Worm (Caenorhabditis elegans) whole organism, L4 larva: Measurements from ENCODE around the gene atf-4.

Experiments
- F26F4.8 ChIP-seq: fragments of 200-800 bp; sonication (Bioruptor generic); conservative IDR thresholded peaks from 2 replicates; pipeline ENCODE4 v1.3.6; 2022; ENCODE audit warnings: missing genetic modification characterization, missing compliant biosample characterization
- F37D6.2 ChIP-seq: sonication (generic microtip); optimal IDR thresholded peaks from 2 replicates; lab custom pipeline; 2016; ENCODE audit warnings: mild to moderate bottlenecking, missing genetic modification characterization, missing compliant biosample characterization
- F49E8.2 ChIP-seq: sonication (generic microtip); optimal IDR thresholded peaks from 2 replicates; lab custom pipeline; 2016; ENCODE audit warnings: missing compliant biosample characterization, mild to moderate bottlenecking, missing genetic modification characterization, borderline replicate concordance
- Y105C5A.15 ChIP-seq: fragments of 200-800 bp; sonication (Bioruptor generic); IDR thresholded peaks from 2 replicates; pipeline ENCODE4 v1.3.6; 2022; ENCODE audit warnings: missing genetic modification characterization, missing compliant biosample characterization
- Y75B8A.6 ChIP-seq: fragments of 200-800 bp; sonication (Bioruptor generic); IDR thresholded peaks from 2 replicates; pipeline ENCODE4 v1.3.6; 2022; ENCODE audit warnings: missing genetic modification reagents, missing genetic modification characterization, missing compliant biosample characterization
- ZK337.2 ChIP-seq: fragments of 200-800 bp; sonication (Bioruptor generic); IDR thresholded peaks from 2 replicates; pipeline ENCODE4 v1.3.6; 2022; ENCODE audit warnings: missing genetic modification reagents, missing genetic modification characterization, missing compliant biosample characterization
- ZK546.5 ChIP-seq, 2 experiments: sonication (generic microtip); optimal IDR thresholded peaks; 2 replicates each; lab custom pipeline; 2017; ENCODE audit warnings: missing biosample characterization in 2 of 2, missing genetic modification characterization in 2 of 2
- aly-2 ChIP-seq: sonication (generic microtip); optimal IDR thresholded peaks from 2 replicates; lab custom pipeline; 2018; ENCODE audit warnings: missing biosample characterization, missing genetic modification characterization
- ama-1 ChIP-seq: fragments of 150-350 bp; optimal IDR thresholded peaks from 2 replicates; lab custom pipeline; 2014; ENCODE audit warnings: inconsistent platforms, mixed read lengths
- attf-4 ChIP-seq: sonication (generic microtip); optimal IDR thresholded peaks from 3 replicates; lab custom pipeline; 2017; ENCODE audit warnings: missing biosample characterization, missing genetic modification characterization
- ceh-62 ChIP-seq: sonication (generic microtip); optimal IDR thresholded peaks from 2 replicates; lab custom pipeline; 2017; ENCODE audit warnings: missing biosample characterization, missing genetic modification characterization
- cey-2 ChIP-seq: sonication (generic microtip); optimal IDR thresholded peaks from 3 replicates; lab custom pipeline; 2017; ENCODE audit warnings: missing genetic modification characterization, mild to moderate bottlenecking, missing compliant biosample characterization, antibody characterized with exemption, borderline replicate concordance; ENCODE audit not compliant: insufficient read depth
- daf-12 ChIP-seq: fragments of 150-350 bp; optimal IDR thresholded peaks from 2 replicates; lab custom pipeline; 2014; ENCODE audit warnings: missing biosample characterization, missing genetic modification reagents, missing genetic modification characterization
- daf-8 ChIP-seq: fragments of 200-800 bp; sonication (Bioruptor generic); IDR thresholded peaks from 2 replicates; pipeline ENCODE4 v1.3.6; 2022; ENCODE audit warnings: missing genetic modification characterization, missing compliant biosample characterization
- dmd-8 ChIP-seq: fragments of 200-800 bp; sonication (Bioruptor generic); IDR thresholded peaks from 2 replicates; pipeline ENCODE4 v1.3.6; 2022; ENCODE audit warnings: missing genetic modification characterization, missing compliant biosample characterization
- dmd-9 ChIP-seq: fragments of 200-800 bp; sonication (Bioruptor generic); IDR thresholded peaks from 2 replicates; pipeline ENCODE4 v1.3.6; 2022; ENCODE audit warnings: missing genetic modification reagents, missing genetic modification characterization, missing compliant biosample characterization
- dpl-1 ChIP-seq: fragments of 150-350 bp; optimal IDR thresholded peaks from 2 replicates; lab custom pipeline; 2014; ENCODE audit warnings: missing biosample characterization, missing genetic modification reagents, missing genetic modification characterization
- dve-1 ChIP-seq: sonication (generic microtip); optimal IDR thresholded peaks from 2 replicates; lab custom pipeline; 2017; ENCODE audit warnings: antibody characterized with exemption, mild to moderate bottlenecking, missing genetic modification characterization, missing compliant biosample characterization; ENCODE audit not compliant: insufficient read depth
- egl-27 ChIP-seq: sonication (generic microtip); optimal IDR thresholded peaks from 3 replicates; lab custom pipeline; 2017; ENCODE audit warnings: missing biosample characterization, missing genetic modification reagents, missing genetic modification characterization
- egl-43 ChIP-seq: fragments of 200-800 bp; sonication (Bioruptor generic); IDR thresholded peaks from 2 replicates; pipeline ENCODE4 v1.3.6; 2022; ENCODE audit warnings: missing genetic modification reagents, missing genetic modification characterization, missing compliant biosample characterization
- fkh-10 ChIP-seq: fragments of 150-350 bp; optimal IDR thresholded peaks from 2 replicates; lab custom pipeline; 2014; ENCODE audit warnings: missing biosample characterization, missing genetic modification reagents, missing genetic modification characterization
- hlh-11 ChIP-seq: fragments of 200-800 bp; sonication (Bioruptor generic); optimal IDR thresholded peaks from 2 replicates; lab custom pipeline; 2018; ENCODE audit warnings: mild to moderate bottlenecking, missing genetic modification characterization, missing compliant biosample characterization
- hlh-30 ChIP-seq: sonication (generic microtip); optimal IDR thresholded peaks from 2 replicates; lab custom pipeline; 2017; ENCODE audit warnings: antibody characterized with exemption, mild to moderate bottlenecking, missing genetic modification characterization, missing compliant biosample characterization; ENCODE audit not compliant: insufficient read depth
- jun-1 ChIP-seq: fragments of 150-350 bp; optimal IDR thresholded peaks from 2 replicates; lab custom pipeline; 2014; ENCODE audit warnings: missing biosample characterization, missing genetic modification reagents, missing genetic modification characterization
- lsy-2 ChIP-seq, 2 experiments: fragments of 150-350 bp in 1 of 2; sonication (generic microtip) in 1 of 2; optimal IDR thresholded peaks; 2 replicates each; lab custom pipeline; 2014 to 2017; ENCODE audit warnings: missing biosample characterization in 2 of 2, missing genetic modification characterization in 2 of 2
- mdt-29 ChIP-seq: fragments of 200-800 bp; sonication (Bioruptor generic); IDR thresholded peaks from 2 replicates; pipeline ENCODE4 v1.3.6; 2022; ENCODE audit warnings: missing genetic modification reagents, missing genetic modification characterization, missing compliant biosample characterization
- mep-1 ChIP-seq: fragments of 150-350 bp; sonication (generic microtip); optimal IDR thresholded peaks from 3 replicates; lab custom pipeline; 2014; ENCODE audit warnings: missing biosample characterization, missing genetic modification characterization
- mes-2 ChIP-seq: sonication (generic microtip); optimal IDR thresholded peaks from 2 replicates; lab custom pipeline; 2016; ENCODE audit warnings: missing genotype, mild to moderate bottlenecking, missing genetic modification characterization, missing compliant biosample characterization; ENCODE audit not compliant: poor library complexity, severe bottlenecking
- mxl-2 ChIP-seq: fragments of 200-800 bp; sonication (Bioruptor generic); conservative IDR thresholded peaks from 2 replicates; pipeline ENCODE4 v1.3.6; 2022; ENCODE audit warnings: missing genetic modification reagents, missing genetic modification characterization, missing compliant biosample characterization
- mxl-3 ChIP-seq: fragments of 200-800 bp; sonication (Bioruptor generic); optimal IDR thresholded peaks from 2 replicates; lab custom pipeline; 2018; ENCODE audit warnings: mild to moderate bottlenecking, missing genetic modification characterization, missing compliant biosample characterization
- nhr-102 ChIP-seq: sonication (generic microtip); optimal IDR thresholded peaks from 2 replicates; lab custom pipeline; 2016; ENCODE audit warnings: mild to moderate bottlenecking, missing genetic modification characterization, moderate library complexity, missing compliant biosample characterization
- nhr-11 ChIP-seq: fragments of 150-350 bp; optimal IDR thresholded peaks from 2 replicates; lab custom pipeline; 2014; ENCODE audit warnings: missing biosample characterization, missing genetic modification characterization
- nhr-111 ChIP-seq: fragments of 200-800 bp; sonication (Bioruptor generic); optimal IDR thresholded peaks from 2 replicates; lab custom pipeline; 2018; ENCODE audit warnings: mild to moderate bottlenecking, missing genetic modification characterization, missing compliant biosample characterization
- nhr-28 ChIP-seq: fragments of 150-350 bp; optimal IDR thresholded peaks from 2 replicates; lab custom pipeline; 2014; ENCODE audit warnings: missing biosample characterization, missing genetic modification characterization
- nhr-41 ChIP-seq: fragments of 200-800 bp; sonication (Bioruptor generic); IDR thresholded peaks from 2 replicates; pipeline ENCODE4 v1.3.6; 2022; ENCODE audit warnings: missing genetic modification reagents, missing genetic modification characterization, missing compliant biosample characterization
- nhr-42 ChIP-seq: fragments of 200-800 bp; sonication (Bioruptor generic); IDR thresholded peaks from 2 replicates; pipeline ENCODE4 v1.3.6; 2022; ENCODE audit warnings: missing genetic modification characterization, missing compliant biosample characterization
- pha-4 ChIP-seq, 2 experiments: fragments of 150-350 bp in 1 of 2; fragments of 200-800 bp in 1 of 2; sonication (Bioruptor generic) in 1 of 2; IDR thresholded peaks in 1 of 2; optimal IDR thresholded peaks in 1 of 2; 2 replicates each; pipeline versions ENCODE4 v1.3.6 to Lab custom; 2014 to 2022; ENCODE audit warnings: missing genetic modification characterization in 2 of 2, missing genetic modification reagents in 2 of 2, missing biosample characterization in 1 of 2, missing compliant biosample characterization in 1 of 2
- php-3 ChIP-seq: fragments of 200-800 bp; sonication (Bioruptor generic); IDR thresholded peaks from 2 replicates; pipeline ENCODE4 v1.3.6; 2022; ENCODE audit warnings: missing genetic modification reagents, missing genetic modification characterization, missing compliant biosample characterization
- pqm-1 ChIP-seq: sonication (generic microtip); optimal IDR thresholded peaks from 2 replicates; lab custom pipeline; 2017; ENCODE audit warnings: missing biosample characterization, missing genetic modification characterization
- rbr-2 ChIP-seq: sonication (generic microtip); optimal IDR thresholded peaks from 2 replicates; lab custom pipeline; 2016; ENCODE audit warnings: missing genotype, missing genetic modification characterization, missing compliant biosample characterization
- saeg-2 ChIP-seq: fragments of 200-800 bp; sonication (Bioruptor generic); IDR thresholded peaks from 2 replicates; pipeline ENCODE4 v1.3.6; 2022; ENCODE audit warnings: missing genetic modification reagents, missing genetic modification characterization, missing compliant biosample characterization
- set-16 ChIP-seq: fragments of 200-800 bp; sonication (Bioruptor generic); IDR thresholded peaks from 2 replicates; pipeline ENCODE4 v1.3.6; 2022; ENCODE audit warnings: missing genetic modification reagents, missing genetic modification characterization, missing compliant biosample characterization
- skn-1 ChIP-seq: fragments of 150-350 bp; optimal IDR thresholded peaks from 2 replicates; lab custom pipeline; 2014; ENCODE audit warnings: missing biosample characterization, missing genetic modification characterization
- snpc-4 ChIP-seq: fragments of 150-350 bp; optimal IDR thresholded peaks from 2 replicates; lab custom pipeline; 2014; ENCODE audit warnings: missing biosample characterization, missing genetic modification characterization
- spr-1 ChIP-seq: sonication (generic microtip); optimal IDR thresholded peaks from 2 replicates; lab custom pipeline; 2016; ENCODE audit warnings: mild to moderate bottlenecking, missing genetic modification characterization, missing compliant biosample characterization
- tra-1 ChIP-seq: fragments of 200-800 bp; sonication (Bioruptor generic); IDR thresholded peaks from 2 replicates; pipeline ENCODE4 v1.3.6; 2022; ENCODE audit warnings: missing genetic modification reagents, missing genetic modification characterization, missing compliant biosample characterization
- vab-7 ChIP-seq: fragments of 200-800 bp; sonication (Bioruptor generic); IDR thresholded peaks from 2 replicates; pipeline ENCODE4 v1.3.6; 2022; ENCODE audit warnings: missing genetic modification reagents, missing genetic modification characterization, missing compliant biosample characterization
- zfp-3 ChIP-seq: fragments of 200-800 bp; sonication (Bioruptor generic); conservative IDR thresholded peaks from 2 replicates; pipeline ENCODE4 v1.3.6; 2022; ENCODE audit warnings: missing genetic modification reagents, missing genetic modification characterization, missing compliant biosample characterization
- zip-11 ChIP-seq: fragments of 200-800 bp; sonication (Bioruptor generic); IDR thresholded peaks from 2 replicates; pipeline ENCODE4 v1.3.6; 2022; ENCODE audit warnings: missing genetic modification characterization, missing compliant biosample characterization
- zip-2 ChIP-seq: fragments of 150-350 bp; optimal IDR thresholded peaks from 2 replicates; lab custom pipeline; 2014; ENCODE audit warnings: missing biosample characterization, missing genetic modification characterization
- ztf-7 ChIP-seq: fragments of 150-350 bp; optimal IDR thresholded peaks from 2 replicates; lab custom pipeline; 2014; ENCODE audit warnings: missing biosample characterization, missing genetic modification characterization

Gene atf-4

ce11 chrX:14813398-14813797 lies 2.8 kb upstream of the atf-4 start (continued):
- TF ChIP-seq dmd-8 (GFP tag; lab: Robert Waterston, UW) = no peak
- no peak for TF ChIP-seq zip-11 (GFP tag; lab: Robert Waterston, UW)
- TF ChIP-seq F37D6.2 (tag; lab: Kevin White, UChicago) = peak; percentile 84
- TF ChIP-seq fkh-10 (GFP tag; lab: Kevin White, UChicago) = peak; percentile 57
- peak; percentile 77 for TF ChIP-seq rbr-2 (tag; lab: Kevin White, UChicago)
- peak; percentile 37 to 85 for TF ChIP-seq lsy-2 (tag; optimal IDR thresholded peaks at IDR 0.05; lab: Kevin White, UChicago)
- no peak for TF ChIP-seq egl-27 (tag; lab: Kevin White, UChicago)
- TF ChIP-seq php-3 (GFP tag; lab: Robert Waterston, UW) = no peak
- no peak for TF ChIP-seq daf-12 (tag; lab: Kevin White, UChicago)
- no peak for TF ChIP-seq mxl-2 (GFP tag; lab: Robert Waterston, UW)
- TF ChIP-seq skn-1 (tag; lab: Kevin White, UChicago) = no peak
- peak; percentile 89 for TF ChIP-seq mep-1 (tag; lab: Kevin White, UChicago)
- no peak for TF ChIP-seq ama-1 (lab: Kevin White, UChicago)
- TF ChIP-seq pha-4 (GFP tag; IDR thresholded peaks at IDR 0.05; lab: Robert Waterston, UW) = peak; percentile 25; the same call in 1 of the 2 replicates
- peak; percentile 84 for TF ChIP-seq pha-4 (tag; optimal IDR thresholded peaks at IDR 0.05; lab: Kevin White, UChicago)
- no peak for TF ChIP-seq set-16 (GFP tag; lab: Robert Waterston, UW)
- TF ChIP-seq F49E8.2 (tag; lab: Kevin White, UChicago) = no peak
- TF ChIP-seq Y105C5A.15 (GFP tag; lab: Robert Waterston, UW) = no peak
- TF ChIP-seq aly-2 (tag; lab: Kevin White, UChicago) = no peak
- peak; percentile 88 for TF ChIP-seq ztf-7 (tag; lab: Kevin White, UChicago)
- peak; percentile 21 for TF ChIP-seq nhr-28 (tag; lab: Kevin White, UChicago)
- no peak for TF ChIP-seq saeg-2 (GFP tag; lab: Robert Waterston, UW)
- TF ChIP-seq nhr-102 (tag; lab: Kevin White, UChicago) = peak; percentile 89
- TF ChIP-seq ceh-62 (tag; lab: Kevin White, UChicago) = no peak
- TF ChIP-seq dpl-1 = peak; percentile 61
- peak; percentile 60 for TF ChIP-seq spr-1 (tag; lab: Kevin White, UChicago)
- TF ChIP-seq nhr-11 (tag; lab: Kevin White, UChicago) = peak; percentile 59
- TF ChIP-seq daf-8 = no peak
- no peak for TF ChIP-seq egl-43
- no peak for TF ChIP-seq F26F4.8 (GFP tag; lab: Robert Waterston, UW)
- TF ChIP-seq zip-2 = peak; percentile 61
- no peak for TF ChIP-seq Y75B8A.6 (GFP tag; lab: Robert Waterston, UW)
- peak; percentile 83 for TF ChIP-seq mes-2 (tag; lab: Kevin White, UChicago)
- no peak for TF ChIP-seq cey-2 (tag; lab: Kevin White, UChicago)
- TF ChIP-seq zfp-3 (GFP tag; lab: Robert Waterston, UW) = 0 out of 2 replicates have a peak, but pooled peaks have one; percentile 33
- TF ChIP-seq tra-1 = 0 out of 2 replicates have a peak, but pooled peaks have one; percentile 12
- TF ChIP-seq ZK546.5 (tag; optimal IDR thresholded peaks at IDR 0.05; lab: Kevin White, UChicago) = no peak
- TF ChIP-seq hlh-30 (tag; lab: Kevin White, UChicago) = peak; percentile 80
- peak; percentile 8 for TF ChIP-seq pqm-1
- TF ChIP-seq snpc-4 (tag; lab: Kevin White, UChicago) = no peak
- TF ChIP-seq hlh-11 = peak; percentile 64
- TF ChIP-seq attf-4 (tag; lab: Kevin White, UChicago) = no peak
- TF ChIP-seq nhr-111 (GFP tag; lab: Kevin White, UChicago) = no peak
- TF ChIP-seq dmd-9 (GFP tag; lab: Robert Waterston, UW) = no peak
- no peak for TF ChIP-seq ZK337.2 (GFP tag; lab: Robert Waterston, UW)
- TF ChIP-seq mxl-3 (GFP tag; lab: Kevin White, UChicago) = peak; percentile 30
- TF ChIP-seq mdt-29 = no peak
- TF ChIP-seq dve-1 (tag; lab: Kevin White, UChicago) = peak; percentile 85
- no peak for TF ChIP-seq nhr-41
- TF ChIP-seq nhr-42 (GFP tag; lab: Robert Waterston, UW) = peak; percentile 83
- no peak for TF ChIP-seq vab-7 (GFP tag; lab: Robert Waterston, UW)
- peak; percentile 52 for TF ChIP-seq jun-1 (tag; lab: Kevin White, UChicago)
